Worm (Caenorhabditis elegans) whole organism, L2 larva: Measurements from ENCODE around the gene W03G11.3.

Experiments used
- aly-2 ChIP-seq: fragments of 150-350 bp; optimal IDR thresholded peaks from 2 replicates; lab custom pipeline; 2014; ENCODE audit warnings: missing biosample characterization, missing genetic modification characterization
- ceh-16 ChIP-seq: fragments of 150-350 bp; optimal IDR thresholded peaks from 2 replicates; lab custom pipeline; 2014; ENCODE audit warnings: missing biosample characterization, missing genetic modification characterization
- dmd-4 ChIP-seq: sonication (generic microtip); optimal IDR thresholded peaks from 2 replicates; lab custom pipeline; 2017; ENCODE audit warnings: missing biosample characterization, missing genetic modification characterization
- egl-27 ChIP-seq: sonication (generic microtip); optimal IDR thresholded peaks from 3 replicates; lab custom pipeline; 2017; ENCODE audit warnings: missing biosample characterization, missing genetic modification reagents, missing genetic modification characterization
- elt-1 ChIP-seq: fragments of 150-350 bp; optimal IDR thresholded peaks from 2 replicates; lab custom pipeline; 2014; ENCODE audit warnings: missing biosample characterization, missing genetic modification characterization
- fos-1 ChIP-seq: fragments of 150-350 bp; optimal IDR thresholded peaks from 2 replicates; lab custom pipeline; 2014; ENCODE audit warnings: missing biosample characterization, missing genetic modification characterization
- lin-39 ChIP-seq: fragments of 150-350 bp; optimal IDR thresholded peaks from 2 replicates; lab custom pipeline; 2014; ENCODE audit warnings: missing biosample characterization, missing genetic modification reagents, missing genetic modification characterization
- nhr-12 ChIP-seq: fragments of 150-350 bp; optimal IDR thresholded peaks from 2 replicates; lab custom pipeline; 2014; ENCODE audit warnings: missing biosample characterization, missing genetic modification characterization
- nhr-21 ChIP-seq: fragments of 150-350 bp; optimal IDR thresholded peaks from 2 replicates; lab custom pipeline; 2014; ENCODE audit warnings: missing biosample characterization, missing genetic modification characterization
- nhr-77 ChIP-seq: fragments of 150-350 bp; optimal IDR thresholded peaks from 2 replicates; lab custom pipeline; 2014; ENCODE audit warnings: missing biosample characterization, missing genetic modification characterization
- sem-4 ChIP-seq: fragments of 150-350 bp; optimal IDR thresholded peaks from 2 replicates; lab custom pipeline; 2014; ENCODE audit warnings: missing biosample characterization, missing genetic modification reagents, missing genetic modification characterization
- sma-9 ChIP-seq, 2 experiments: fragments of 150-350 bp in 1 of 2; sonication (generic microtip) in 1 of 2; optimal IDR thresholded peaks; 2 replicates each; lab custom pipeline; 2014 to 2016; ENCODE audit warnings: missing genetic modification characterization in 2 of 2, mild to moderate bottlenecking in 1 of 2, missing biosample characterization in 1 of 2, missing compliant biosample characterization in 1 of 2, missing genetic modification reagents in 1 of 2, moderate library complexity in 1 of 2
- unc-39 ChIP-seq: fragments of 150-350 bp; optimal IDR thresholded peaks from 2 replicates; lab custom pipeline; 2014; ENCODE audit warnings: missing biosample characterization, missing genetic modification characterization
- unc-55 ChIP-seq: fragments of 150-350 bp; sonication (generic microtip); optimal IDR thresholded peaks from 3 replicates; lab custom pipeline; 2014; ENCODE audit warnings: missing biosample characterization, missing genetic modification reagents, missing genetic modification characterization

DNA sequence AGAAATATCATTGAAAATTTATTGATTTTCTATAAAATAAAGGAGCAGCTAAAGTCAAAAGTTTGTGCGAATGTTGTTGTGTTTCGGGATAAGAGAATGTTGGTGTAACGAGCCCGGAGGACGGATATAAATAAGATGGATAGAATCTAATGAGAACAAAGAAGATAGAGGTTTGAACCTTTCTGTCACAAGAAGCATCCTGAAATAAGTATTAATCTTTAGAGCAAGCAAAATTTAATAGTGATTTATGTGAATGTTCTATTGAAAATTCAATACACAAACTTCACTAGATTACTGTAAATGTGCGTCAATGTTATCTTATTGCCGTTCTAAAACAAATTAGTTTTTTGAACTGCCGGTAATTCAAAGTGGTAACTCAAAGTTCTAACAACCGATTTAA, at the start of gene W03G11.3:
- TF ChIP-seq sem-4 (no peak), sma-9 (GFP tag; optimal IDR thresholded peaks at IDR 0.05; lab: Kevin White, UChicago) (no peak), sma-9 (tag; optimal IDR thresholded peaks at IDR 0.05; lab: Kevin White, UChicago) (no peak), fos-1 (tag; lab: Kevin White, UChicago) (no peak), unc-55 (GFP tag; lab: Kevin White, UChicago) (no peak), dmd-4 (no peak), aly-2 (tag; lab: Kevin White, UChicago) (no peak), egl-27 (tag; lab: Kevin White, UChicago) (no peak), nhr-21 (tag; lab: Kevin White, UChicago) (no peak), lin-39 (tag; lab: Kevin White, UChicago) (no peak), elt-1 (tag; lab: Kevin White, UChicago) (no peak), nhr-77 (tag; lab: Kevin White, UChicago) (no peak), nhr-12 (tag; lab: Kevin White, UChicago) (no peak), ceh-16 (tag; lab: Kevin White, UChicago) (no peak), unc-39 (tag; lab: Kevin White, UChicago) (no peak)
